Worm (Caenorhabditis elegans) whole organism, mixed stage, embryonic: Measurements from ENCODE around the gene ast-1.

Experiments used
- elt-3 ChIP-seq: fragments of 150-350 bp; optimal IDR thresholded peaks from 2 replicates; lab custom pipeline; 2014; ENCODE audit warnings: missing biosample characterization, missing genetic modification characterization
- flh-1 ChIP-seq: fragments of 200-800 bp; sonication (Bioruptor generic); optimal IDR thresholded peaks from 2 replicates; lab custom pipeline; 2018; ENCODE audit warnings: mild to moderate bottlenecking, missing genetic modification characterization, moderate library complexity, missing compliant biosample characterization
- lin-13 ChIP-seq: fragments of 150-350 bp; optimal IDR thresholded peaks from 2 replicates; lab custom pipeline; 2014; ENCODE audit warnings: missing biosample characterization, missing genetic modification characterization
- lsy-2 ChIP-seq: fragments of 150-350 bp; optimal IDR thresholded peaks from 2 replicates; lab custom pipeline; 2014; ENCODE audit warnings: missing biosample characterization, missing genetic modification characterization
- nhr-237 ChIP-seq: fragments of 150-350 bp; optimal IDR thresholded peaks from 2 replicates; lab custom pipeline; 2014; ENCODE audit warnings: missing biosample characterization, missing genetic modification characterization
- pha-4 ChIP-seq: fragments of 150-350 bp; optimal IDR thresholded peaks from 2 replicates; lab custom pipeline; 2018; ENCODE audit warnings: missing biosample characterization, missing genetic modification reagents, missing genetic modification characterization
- sem-2 ChIP-seq: fragments of 200-800 bp; sonication (Bioruptor generic); optimal IDR thresholded peaks from 2 replicates; lab custom pipeline; 2018; ENCODE audit warnings: mild to moderate bottlenecking, missing genetic modification characterization, missing compliant biosample characterization
- snpc-4 ChIP-seq: fragments of 150-350 bp; optimal IDR thresholded peaks from 2 replicates; lab custom pipeline; 2014; ENCODE audit warnings: missing biosample characterization, missing genetic modification characterization
- unc-120 ChIP-seq: sonication (generic microtip); optimal IDR thresholded peaks from 2 replicates; lab custom pipeline; 2017; ENCODE audit warnings: missing genetic modification characterization, missing compliant biosample characterization; ENCODE audit not compliant: poor library complexity, severe bottlenecking
- ztf-11 ChIP-seq: fragments of 150-350 bp; optimal IDR thresholded peaks from 2 replicates; lab custom pipeline; 2014; ENCODE audit warnings: missing biosample characterization, missing genetic modification characterization

- TF ChIP-seq nhr-237 (tag; lab: Kevin White, UChicago) = no peak
- TF ChIP-seq flh-1 (GFP tag; lab: Kevin White, UChicago) = no peak
- TF ChIP-seq unc-120 = peak; percentile 58
- no peak for TF ChIP-seq lsy-2 (tag; lab: Kevin White, UChicago)
- no peak for TF ChIP-seq sem-2 (GFP tag; lab: Kevin White, UChicago)
- no peak for TF ChIP-seq pha-4 (tag; lab: Kevin White, UChicago)
- TF ChIP-seq elt-3 (tag; lab: Kevin White, UChicago) = no peak
- TF ChIP-seq ztf-11 = no peak
- TF ChIP-seq snpc-4 (tag; lab: Kevin White, UChicago) = no peak
- TF ChIP-seq lin-13 (tag; lab: Kevin White, UChicago) = no peak
These were observed 48.8 kb upstream of the ast-1 start for ce11 chrII:4183979-4184378.
